Fruit fly (Drosophila melanogaster) whole organism: ENCODE measurements around the gene Ir94h.

Experiments used
- CG8478 ChIP-seq: fragments of >200 bp; optimal IDR thresholded peaks from 2 replicates; lab custom pipeline; 2018; ENCODE audit warnings: inconsistent platforms
- Dll ChIP-seq: fragments of >200 bp; optimal IDR thresholded peaks from 2 replicates; lab custom pipeline; 2017
- EcR ChIP-seq, 2 experiments: fragments of >200 bp; optimal IDR thresholded peaks; 2 replicates each; lab custom pipeline; 2017; ENCODE audit warnings: missing biosample characterization in 2 of 2, missing genetic modification characterization in 2 of 2, missing genetic modification reagents in 2 of 2
- pan ChIP-seq: fragments of >200 bp; optimal IDR thresholded peaks from 2 replicates; lab custom pipeline; 2017
- psq ChIP-seq: fragments of >200 bp; optimal IDR thresholded peaks from 2 replicates; lab custom pipeline; 2017
- usp ChIP-seq: fragments of >200 bp; optimal IDR thresholded peaks from 2 replicates; lab custom pipeline; 2017; ENCODE audit warnings: missing biosample characterization, missing genetic modification characterization, mixed read lengths

Gene Ir94h

DNA sequence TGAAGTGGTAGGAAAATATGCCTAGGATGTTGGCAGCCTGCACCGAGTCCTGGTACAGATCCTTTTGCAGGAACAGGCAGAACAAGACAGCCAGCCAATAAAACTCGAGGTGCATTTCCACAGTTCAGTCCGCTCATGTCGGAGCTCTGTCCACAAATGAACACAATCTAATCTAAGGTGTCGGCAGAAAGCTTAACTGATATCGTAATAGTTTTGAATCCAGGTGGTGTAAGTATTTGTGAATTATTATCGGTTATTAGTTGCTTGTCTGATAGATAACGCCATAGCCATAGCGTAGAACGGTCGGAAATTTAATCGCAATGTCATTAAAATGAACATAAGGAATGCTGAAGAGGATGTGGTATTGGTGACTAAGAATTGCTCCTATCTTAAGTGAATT lies 47.3 kb downstream of the Ir94h start, which contains the start of gene Ugt303B3:
Gene Ugt303B3 (minus strand): TSS at position 159 of the 400 bp plus-strand sequence.
- TF ChIP-seq usp (GFP tag; lab: Kevin White, UChicago) (no peak), EcR (GFP tag; optimal IDR thresholded peaks at IDR 0.05; lab: Kevin White, UChicago) (no peak), pan (lab: Kevin White, UChicago) (no peak), CG8478 (no peak), psq (lab: Kevin White, UChicago) (no peak), Dll (lab: Kevin White, UChicago) (no peak)

DNA sequence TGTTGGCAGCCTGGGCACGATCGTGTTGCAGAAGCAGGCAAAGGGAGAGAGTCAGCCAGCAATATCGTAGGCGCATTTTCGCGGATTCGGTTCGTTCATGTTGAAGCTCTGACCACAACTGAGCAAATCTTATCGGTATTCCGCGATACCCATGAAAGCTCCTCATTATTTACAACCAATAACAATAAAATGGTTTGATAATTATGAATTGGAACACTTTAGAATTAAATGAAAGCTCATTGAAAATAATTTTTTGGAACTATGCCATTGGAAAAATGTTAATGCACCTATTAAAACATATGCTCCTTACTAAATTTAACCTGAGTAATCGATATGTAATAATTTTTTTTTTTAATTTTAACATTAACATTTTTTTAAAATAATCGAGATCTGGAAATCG lies 49.3 kb downstream of the Ir94h start, which contains the start of gene Ugt303B1:
Gene Ugt303B1 (minus strand): TSS at position 101 of the 400 bp plus-strand sequence.
- no peak for TF ChIP-seq psq (lab: Kevin White, UChicago)
- TF ChIP-seq usp (GFP tag; lab: Kevin White, UChicago): no peak
- TF ChIP-seq EcR (GFP tag; optimal IDR thresholded peaks at IDR 0.05; lab: Kevin White, UChicago): no peak
- TF ChIP-seq Dll (lab: Kevin White, UChicago): no peak
- TF ChIP-seq CG8478: no peak

DNA sequence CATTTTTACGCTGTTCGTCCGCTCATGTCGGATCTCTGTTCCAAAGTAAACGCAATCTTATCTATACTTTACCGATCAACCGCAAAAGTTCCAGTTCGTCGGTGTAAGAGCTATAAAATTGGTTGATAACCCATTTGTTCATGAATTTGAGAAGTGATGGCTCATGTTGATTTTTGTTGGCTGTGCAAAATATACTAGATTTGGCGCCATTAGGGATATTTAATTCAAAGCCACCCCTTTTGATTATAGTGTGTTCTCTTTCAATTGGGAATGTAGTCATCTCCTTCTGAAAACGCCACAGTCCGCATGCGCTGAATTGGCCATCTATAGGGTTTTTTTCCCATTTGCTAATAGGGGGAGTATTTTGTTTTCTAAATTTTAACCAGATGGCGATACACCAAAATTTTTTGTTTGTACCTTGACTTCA lies 51.4 kb downstream of the Ir94h start, which contains the start of gene Ugt303B2:
Gene Ugt303B2 (minus strand): TSS at position 190 of the 427 bp plus-strand sequence.
- TF ChIP-seq usp (GFP tag; lab: Kevin White, UChicago): no peak
- TF ChIP-seq Dll (lab: Kevin White, UChicago): no peak
- no peak for TF ChIP-seq pan (lab: Kevin White, UChicago)
- TF ChIP-seq psq (lab: Kevin White, UChicago): no peak
- TF ChIP-seq CG8478: no peak
- TF ChIP-seq EcR (GFP tag; optimal IDR thresholded peaks at IDR 0.05; lab: Kevin White, UChicago): no peak
